Worm (Caenorhabditis elegans) whole organism, midembryonic: Measurements from ENCODE around the gene F19D8.2.

ENCODE experiments used
- T22C8.4 ChIP-seq: fragments of 200-800 bp; sonication (Bioruptor generic); IDR thresholded peaks from 2 replicates; pipeline ENCODE4 v1.3.6; 2022; ENCODE audit warnings: missing genetic modification characterization, missing compliant biosample characterization
- flt-1 ChIP-seq: fragments of 200-800 bp; sonication (Bioruptor generic); IDR thresholded peaks from 2 replicates; pipeline ENCODE4 v1.3.6; 2022; ENCODE audit warnings: missing genetic modification characterization, missing compliant biosample characterization
- klf-2 ChIP-seq: fragments of 200-800 bp; sonication (Bioruptor generic); conservative IDR thresholded peaks from 2 replicates; pipeline ENCODE4 v1.3.6; 2022; ENCODE audit warnings: missing genetic modification reagents, missing genetic modification characterization, missing compliant biosample characterization
- med-1 ChIP-seq: sonication (generic microtip); optimal IDR thresholded peaks from 2 replicates; lab custom pipeline; 2017; ENCODE audit warnings: missing genetic modification characterization, mild to moderate bottlenecking, missing compliant biosample characterization, antibody characterized with exemption, missing genetic modification reagents; ENCODE audit not compliant: insufficient read depth
- ref-1 ChIP-seq: fragments of 200-800 bp; sonication (Bioruptor generic); conservative IDR thresholded peaks from 2 replicates; pipeline ENCODE4 v1.3.6; 2022; ENCODE audit warnings: missing genetic modification reagents, missing genetic modification characterization, missing compliant biosample characterization
- tab-1 ChIP-seq: fragments of 200-800 bp; sonication (Bioruptor generic); IDR thresholded peaks from 2 replicates; pipeline ENCODE4 v1.3.6; 2022; ENCODE audit warnings: missing genetic modification characterization, missing compliant biosample characterization
- ztf-23 ChIP-seq: fragments of 200-800 bp; sonication (Bioruptor generic); IDR thresholded peaks from 2 replicates; pipeline ENCODE4 v1.3.6; 2022; ENCODE audit warnings: missing genetic modification reagents, missing genetic modification characterization, missing compliant biosample characterization
- ztf-29 ChIP-seq: fragments of 200-800 bp; sonication (Bioruptor generic); IDR thresholded peaks from 2 replicates; pipeline ENCODE4 v1.3.6; 2022; ENCODE audit warnings: missing genetic modification reagents, missing genetic modification characterization, missing compliant biosample characterization

- TF ChIP-seq T22C8.4 (GFP tag; lab: Robert Waterston, UW) (no peak), med-1 (GFP tag; lab: Kevin White, UChicago) (no peak), klf-2 (no peak), tab-1 (GFP tag; lab: Robert Waterston, UW) (no peak), ztf-23 (GFP tag; lab: Robert Waterston, UW) (no peak), ref-1 (GFP tag; lab: Robert Waterston, UW) (no peak), flt-1 (GFP tag; lab: Robert Waterston, UW) (no peak), ztf-29 (no peak)
Observed at ce11 chrX:13850359-13850758, 16.1 kb downstream of the F19D8.2 start.
